Worm (Caenorhabditis elegans) whole organism, L1 larva: Measurements from ENCODE around the gene C33C12.1.

ENCODE experiments used
- C34B4.2 ChIP-seq: sonication (generic microtip); optimal IDR thresholded peaks from 2 replicates; lab custom pipeline; 2017; ENCODE audit warnings: mild to moderate bottlenecking, missing genetic modification characterization, missing compliant biosample characterization
- F16B12.6 ChIP-seq: fragments of 150-350 bp; optimal IDR thresholded peaks from 2 replicates; lab custom pipeline; 2014; ENCODE audit warnings: missing biosample characterization, missing genetic modification characterization
- alr-1 ChIP-seq: fragments of 200-800 bp; sonication (Bioruptor generic); optimal IDR thresholded peaks from 2 replicates; lab custom pipeline; 2018; ENCODE audit warnings: borderline replicate concordance, mild to moderate bottlenecking, missing genetic modification characterization, missing compliant biosample characterization
- aly-2 ChIP-seq: fragments of 150-350 bp; optimal IDR thresholded peaks from 2 replicates; lab custom pipeline; 2014; ENCODE audit warnings: missing biosample characterization, missing genetic modification characterization
- blmp-1 ChIP-seq: fragments of 150-350 bp; optimal IDR thresholded peaks from 2 replicates; lab custom pipeline; 2014; ENCODE audit warnings: missing biosample characterization, missing genetic modification characterization
- ceh-63 ChIP-seq: fragments of 200-800 bp; sonication (Bioruptor generic); optimal IDR thresholded peaks from 2 replicates; lab custom pipeline; 2018; ENCODE audit warnings: mild to moderate bottlenecking, missing genetic modification characterization, missing compliant biosample characterization
- ceh-88 ChIP-seq: fragments of 200-800 bp; sonication (Bioruptor generic); IDR thresholded peaks from 2 replicates; pipeline ENCODE4 v1.3.6; 2022; ENCODE audit warnings: missing genetic modification characterization, missing compliant biosample characterization
- ces-1 ChIP-seq: fragments of 150-350 bp; optimal IDR thresholded peaks from 2 replicates; lab custom pipeline; 2014; ENCODE audit warnings: missing biosample characterization, missing genetic modification reagents, missing genetic modification characterization
- efl-1 ChIP-seq, 4 experiments: fragments of 150-350 bp; optimal IDR thresholded peaks in 3 of 4; peaks in 1 of 4; 1 replicate in 1 of 4; 2 replicates in 3 of 4; lab custom pipeline; 2014; ENCODE audit warnings: missing biosample characterization in 2 of 4, missing genetic modification characterization in 2 of 4, missing genetic modification reagents in 2 of 4
- egl-13 ChIP-seq: sonication (generic microtip); optimal IDR thresholded peaks from 2 replicates; lab custom pipeline; 2016; ENCODE audit warnings: missing genotype, missing genetic modification reagents, missing genetic modification characterization, missing compliant biosample characterization
- egl-27 ChIP-seq, 2 experiments: fragments of 150-350 bp in 1 of 2; sonication (generic microtip); optimal IDR thresholded peaks; 3 replicates each; lab custom pipeline; 2017 to 2018; ENCODE audit warnings: missing biosample characterization in 2 of 2, missing genetic modification characterization in 2 of 2, missing genetic modification reagents in 2 of 2
- elt-2 ChIP-seq: sonication (generic microtip); optimal IDR thresholded peaks from 2 replicates; lab custom pipeline; 2016; ENCODE audit warnings: missing genetic modification characterization, mild to moderate bottlenecking, inconsistent platforms, missing compliant biosample characterization, missing genetic modification reagents
- fkh-10 ChIP-seq: sonication (generic microtip); optimal IDR thresholded peaks from 2 replicates; lab custom pipeline; 2017; ENCODE audit warnings: missing biosample characterization, missing genetic modification reagents, missing genetic modification characterization
- fkh-8 ChIP-seq: sonication (generic microtip); optimal IDR thresholded peaks from 2 replicates; lab custom pipeline; 2016; ENCODE audit warnings: mild to moderate bottlenecking, missing genetic modification characterization, missing compliant biosample characterization
- grh-1 ChIP-seq: fragments of 200-800 bp; sonication (Bioruptor generic); IDR thresholded peaks from 2 replicates; pipeline ENCODE4 v1.3.6; 2022; ENCODE audit warnings: missing genetic modification reagents, missing genetic modification characterization, missing compliant biosample characterization
- hpl-2 ChIP-seq: fragments of 150-350 bp; optimal IDR thresholded peaks from 2 replicates; lab custom pipeline; 2014; ENCODE audit warnings: missing biosample characterization, missing genetic modification reagents, missing genetic modification characterization
- irx-1 ChIP-seq: sonication (generic microtip); optimal IDR thresholded peaks from 2 replicates; lab custom pipeline; 2016; ENCODE audit warnings: missing genetic modification characterization, missing compliant biosample characterization
- lin-35 ChIP-seq, 2 experiments: fragments of 150-350 bp; optimal IDR thresholded peaks; 2 replicates each; lab custom pipeline; 2014; ENCODE audit warnings: missing biosample characterization in 2 of 2, missing genetic modification characterization in 2 of 2, missing genetic modification reagents in 2 of 2
- lsy-2 ChIP-seq, 2 experiments: fragments of 150-350 bp; optimal IDR thresholded peaks; 2 replicates each; lab custom pipeline; 2014; ENCODE audit warnings: missing biosample characterization in 2 of 2, missing genetic modification characterization in 2 of 2
- mdl-1 ChIP-seq, 2 experiments: fragments of 150-350 bp; optimal IDR thresholded peaks; 2 replicates each; lab custom pipeline; 2014 to 2017; ENCODE audit warnings: missing biosample characterization in 2 of 2, missing genetic modification characterization in 2 of 2, inconsistent platforms in 1 of 2
- mef-2 ChIP-seq: fragments of 150-350 bp; optimal IDR thresholded peaks from 2 replicates; lab custom pipeline; 2014; ENCODE audit warnings: missing biosample characterization, missing genetic modification characterization
- nhr-12 ChIP-seq: sonication (generic microtip); optimal IDR thresholded peaks from 2 replicates; lab custom pipeline; 2017; ENCODE audit warnings: missing biosample characterization, missing genetic modification characterization
- nhr-19 ChIP-seq: fragments of 200-800 bp; sonication (Bioruptor generic); conservative IDR thresholded peaks from 2 replicates; pipeline ENCODE4 v1.3.6; 2022; ENCODE audit warnings: missing genetic modification characterization, missing compliant biosample characterization
- nhr-28 ChIP-seq: fragments of 150-350 bp; optimal IDR thresholded peaks from 2 replicates; lab custom pipeline; 2014; ENCODE audit warnings: missing biosample characterization, missing genetic modification characterization
- nhr-47 ChIP-seq: sonication (generic microtip); optimal IDR thresholded peaks from 2 replicates; lab custom pipeline; 2016; ENCODE audit warnings: mild to moderate bottlenecking, missing genetic modification characterization, moderate library complexity, missing compliant biosample characterization
- nhr-71 ChIP-seq: sonication (generic microtip); optimal IDR thresholded peaks from 2 replicates; lab custom pipeline; 2016; ENCODE audit warnings: mild to moderate bottlenecking, missing genetic modification characterization, moderate library complexity, missing compliant biosample characterization
- nhr-77 ChIP-seq: fragments of 150-350 bp; optimal IDR thresholded peaks from 2 replicates; lab custom pipeline; 2014; ENCODE audit warnings: missing biosample characterization, missing genetic modification characterization
- nhr-84 ChIP-seq: sonication (generic microtip); optimal IDR thresholded peaks from 2 replicates; lab custom pipeline; 2017; ENCODE audit warnings: missing biosample characterization, missing genetic modification characterization
- nhr-90 ChIP-seq: sonication (generic microtip); optimal IDR thresholded peaks from 2 replicates; lab custom pipeline; 2016; ENCODE audit warnings: mild to moderate bottlenecking, missing genetic modification characterization, missing compliant biosample characterization; ENCODE audit not compliant: poor library complexity
- pag-3 ChIP-seq: sonication (generic microtip); optimal IDR thresholded peaks from 2 replicates; lab custom pipeline; 2017; ENCODE audit warnings: missing genetic modification characterization, mild to moderate bottlenecking, missing compliant biosample characterization, antibody characterized with exemption, borderline replicate concordance; ENCODE audit not compliant: insufficient read depth
- pqm-1 ChIP-seq: sonication (generic microtip); optimal IDR thresholded peaks from 3 replicates; lab custom pipeline; 2017; ENCODE audit warnings: missing biosample characterization, missing genetic modification characterization
- skn-1 ChIP-seq: fragments of 150-350 bp; optimal IDR thresholded peaks from 2 replicates; lab custom pipeline; 2014; ENCODE audit warnings: missing biosample characterization, missing genetic modification characterization
- sox-4 ChIP-seq: sonication (generic microtip); optimal IDR thresholded peaks from 2 replicates; lab custom pipeline; 2016; ENCODE audit warnings: missing genetic modification characterization, missing compliant biosample characterization
- sup-37 ChIP-seq: fragments of 200-800 bp; sonication (Bioruptor generic); optimal IDR thresholded peaks from 2 replicates; lab custom pipeline; 2018; ENCODE audit warnings: mild to moderate bottlenecking, missing genetic modification characterization, missing compliant biosample characterization
- tlp-1 ChIP-seq: fragments of 150-350 bp; optimal IDR thresholded peaks from 2 replicates; lab custom pipeline; 2014; ENCODE audit warnings: missing biosample characterization, missing genetic modification characterization
- unc-130 ChIP-seq: fragments of 150-350 bp; optimal IDR thresholded peaks from 2 replicates; lab custom pipeline; 2017; ENCODE audit warnings: missing biosample characterization, missing genetic modification characterization, inconsistent platforms
- unc-62 ChIP-seq: fragments of 150-350 bp; optimal IDR thresholded peaks from 2 replicates; lab custom pipeline; 2014; ENCODE audit warnings: missing biosample characterization, missing genetic modification reagents, missing genetic modification characterization
- unc-86 ChIP-seq: sonication (generic microtip); optimal IDR thresholded peaks from 2 replicates; lab custom pipeline; 2016; ENCODE audit warnings: missing genetic modification characterization, missing compliant biosample characterization
- unc-98 ChIP-seq: fragments of 200-800 bp; sonication (Bioruptor generic); IDR thresholded peaks from 2 replicates; pipeline ENCODE4 v1.3.6; 2022; ENCODE audit warnings: missing genetic modification characterization, missing compliant biosample characterization
- ztf-4 ChIP-seq: fragments of 150-350 bp; optimal IDR thresholded peaks from 2 replicates; lab custom pipeline; 2014; ENCODE audit warnings: missing biosample characterization, missing genetic modification characterization

C33C12.1 gene

DNA sequence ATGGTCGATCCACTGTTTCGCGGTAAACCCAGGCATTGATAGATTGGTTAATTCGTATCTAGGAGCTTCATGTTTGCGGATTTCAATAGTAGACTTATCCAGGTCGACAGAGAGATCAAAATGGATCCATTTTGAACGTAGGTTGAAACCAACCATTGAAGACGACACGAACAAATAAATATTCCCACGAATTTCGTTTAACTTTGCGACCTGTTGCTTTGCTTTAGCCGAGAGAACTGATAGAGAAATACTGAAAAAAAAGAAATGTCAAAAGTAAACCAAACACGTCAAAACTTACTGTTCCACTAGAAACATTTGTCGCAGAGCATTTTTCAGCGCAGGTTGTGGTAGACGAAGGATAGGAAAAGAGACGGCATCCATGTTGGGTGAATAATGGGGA is 29.7 kb upstream of the C33C12.1 start, which contains the start of gene fbxb-38:
Gene fbxb-38 (minus strand): TSS at position 390 of the 400 bp plus-strand sequence.
- TF ChIP-seq mef-2 (tag; lab: Kevin White, UChicago), result no peak
- no peak for TF ChIP-seq skn-1 (tag; lab: Kevin White, UChicago)
- no peak for TF ChIP-seq nhr-71 (tag; lab: Kevin White, UChicago)
- no peak for TF ChIP-seq fkh-8 (tag; lab: Kevin White, UChicago)
- TF ChIP-seq mdl-1 (tag; optimal IDR thresholded peaks at IDR 0.05; lab: Kevin White, UChicago), result no peak
- TF ChIP-seq hpl-2, result no peak
- TF ChIP-seq fkh-10 (GFP tag; lab: Kevin White, UChicago), result no peak
- no peak for TF ChIP-seq pag-3
- TF ChIP-seq blmp-1 (tag; lab: Kevin White, UChicago), result no peak
- no peak for TF ChIP-seq C34B4.2 (tag; lab: Kevin White, UChicago)
- TF ChIP-seq nhr-12 (tag; lab: Kevin White, UChicago), result no peak
- no peak for TF ChIP-seq lsy-2 (tag; optimal IDR thresholded peaks at IDR 0.05; lab: Kevin White, UChicago)
- no peak for TF ChIP-seq tlp-1 (tag; lab: Kevin White, UChicago)
- no peak for TF ChIP-seq nhr-19
- no peak for TF ChIP-seq ces-1 (GFP tag; lab: Kevin White, UChicago)
- no peak for TF ChIP-seq unc-62
- TF ChIP-seq nhr-90 (tag; lab: Kevin White, UChicago), result no peak
- TF ChIP-seq alr-1 (tag; lab: Kevin White, UChicago), result no peak

DNA sequence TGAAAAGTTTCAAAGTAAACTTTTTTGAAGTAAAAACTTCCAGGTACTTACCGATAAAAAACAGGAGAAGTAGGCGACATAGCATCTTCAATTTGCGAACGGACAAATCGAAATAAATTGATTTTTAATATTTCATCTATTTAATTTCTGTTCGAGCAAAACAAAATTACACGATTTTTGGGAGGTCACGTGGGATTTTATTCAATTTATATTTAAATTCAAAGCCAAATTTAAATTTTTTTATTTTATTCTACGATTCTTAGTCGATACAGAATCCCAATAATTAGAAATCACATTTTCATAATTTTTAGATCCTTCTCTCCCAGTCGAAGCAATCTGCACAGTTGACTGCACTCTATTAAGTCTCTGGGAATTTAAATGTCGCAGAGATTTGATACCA is 28.0 kb upstream of the C33C12.1 start, which contains the start of gene C33C12.12:
Gene C33C12.12 (minus strand): TSS at position 101 of the 400 bp plus-strand sequence.
- TF ChIP-seq ceh-63 (no peak), grh-1 (no peak), ztf-4 (tag; lab: Kevin White, UChicago) (no peak), aly-2 (tag; lab: Kevin White, UChicago) (no peak), egl-13 (no peak), tlp-1 (tag; lab: Kevin White, UChicago) (no peak), nhr-12 (tag; lab: Kevin White, UChicago) (no peak), sox-4 (no peak), unc-130 (tag; lab: Kevin White, UChicago) (no peak), sup-37 (no peak), egl-27 (tag; optimal IDR thresholded peaks at IDR 0.05; lab: Kevin White, UChicago) (no peak), F16B12.6 (tag; lab: Kevin White, UChicago) (no peak), nhr-47 (tag; lab: Kevin White, UChicago) (no peak), ceh-88 (GFP tag; lab: Robert Waterston, UW) (no peak)

DNA sequence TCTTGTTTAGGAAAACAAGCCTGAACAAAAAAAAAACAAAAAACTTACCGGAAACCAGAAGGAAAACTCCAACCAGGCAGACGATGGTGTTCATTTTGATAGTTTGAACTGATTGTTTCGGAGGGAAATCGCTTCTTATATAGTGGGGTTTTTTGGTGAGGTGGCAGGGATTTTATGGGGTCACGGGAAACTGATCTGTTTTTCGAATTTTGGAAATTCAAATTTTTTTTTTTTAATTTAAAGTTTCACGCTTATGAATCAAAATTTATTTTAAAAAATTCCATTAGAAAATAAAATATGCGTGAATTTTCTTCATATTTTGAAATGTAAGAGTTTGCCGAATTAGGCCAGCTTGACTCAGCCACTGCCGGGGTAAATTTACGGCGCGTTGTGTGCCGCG is 22.7 kb upstream of the C33C12.1 start, which contains the start of gene C33C12.7:
Gene C33C12.7 (minus strand): TSS at position 101 of the 400 bp plus-strand sequence.
- TF ChIP-seq nhr-28 (tag; lab: Kevin White, UChicago) (no peak), ceh-63 (no peak), irx-1 (tag; lab: Kevin White, UChicago) (no peak), nhr-77 (no peak), alr-1 (tag; lab: Kevin White, UChicago) (no peak), efl-1 (optimal IDR thresholded peaks at IDR 0.05; lab: Kevin White, UChicago) (no peak), efl-1 (GFP tag; optimal IDR thresholded peaks at IDR 0.05 in 1 of 2; lab: Kevin White, UChicago) (no peak), unc-86 (tag; lab: Kevin White, UChicago) (no peak), pag-3 (no peak), ces-1 (GFP tag; lab: Kevin White, UChicago) (no peak), tlp-1 (tag; lab: Kevin White, UChicago) (no peak), unc-98 (GFP tag; lab: Robert Waterston, UW) (no peak), pqm-1 (tag; lab: Kevin White, UChicago) (no peak)

DNA sequence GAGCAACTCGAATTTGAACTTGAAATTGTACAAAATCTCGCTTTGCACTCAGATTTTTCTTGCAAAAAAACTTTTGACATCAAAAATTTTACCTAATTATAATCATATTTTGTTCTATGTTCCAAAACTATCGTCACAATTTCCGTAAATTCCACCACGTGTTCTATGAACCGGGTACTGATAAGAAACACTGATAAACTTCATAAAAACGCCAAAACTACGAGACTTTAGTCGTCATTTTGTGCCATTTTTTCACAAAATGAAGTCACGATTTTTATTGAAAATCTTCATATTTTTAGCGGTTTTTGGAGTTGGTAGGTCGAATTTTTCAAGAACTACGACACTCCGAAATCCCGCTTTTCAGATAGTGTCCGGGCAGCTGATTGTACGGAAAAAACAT is 21.4 kb upstream of the C33C12.1 start, which contains the start of gene gba-1:
Gene gba-1 (plus strand): TSS at position 54 of the 400 bp plus-strand sequence.
- peak in 1 of 2 experiments; percentile 18 for TF ChIP-seq lin-35 (GFP tag; optimal IDR thresholded peaks at IDR 0.05; lab: Kevin White, UChicago)
- peak; percentile 54 for TF ChIP-seq elt-2 (tag; lab: Kevin White, UChicago)
- no peak for TF ChIP-seq nhr-84 (tag; lab: Kevin White, UChicago)
